Worm (Caenorhabditis elegans) whole organism, mixed stage, embryonic: ENCODE results near the gene B0507.7.

ENCODE experiments used
- M03D4.4 ChIP-seq: sonication (generic microtip); optimal IDR thresholded peaks from 2 replicates; lab custom pipeline; 2017; ENCODE audit warnings: mild to moderate bottlenecking, missing genetic modification characterization, missing compliant biosample characterization
- bed-3 ChIP-seq: fragments of 200-800 bp; sonication (Bioruptor generic); optimal IDR thresholded peaks from 3 replicates; lab custom pipeline; 2018; ENCODE audit warnings: mild to moderate bottlenecking, missing genetic modification characterization, moderate library complexity, missing compliant biosample characterization
- blmp-1 ChIP-seq: fragments of 150-350 bp; optimal IDR thresholded peaks from 2 replicates; lab custom pipeline; 2014; ENCODE audit warnings: missing biosample characterization, missing genetic modification characterization
- ceh-39 ChIP-seq: fragments of 150-350 bp; optimal IDR thresholded peaks from 2 replicates; lab custom pipeline; 2014; ENCODE audit warnings: missing biosample characterization, missing genetic modification characterization
- ceh-43 ChIP-seq: fragments of 200-800 bp; sonication (Bioruptor generic); optimal IDR thresholded peaks from 2 replicates; lab custom pipeline; 2018; ENCODE audit warnings: mild to moderate bottlenecking, missing genetic modification characterization, moderate library complexity, missing compliant biosample characterization
- ceh-83 ChIP-seq: fragments of 200-800 bp; sonication (Bioruptor generic); optimal IDR thresholded peaks from 2 replicates; lab custom pipeline; 2018; ENCODE audit warnings: mild to moderate bottlenecking, missing genetic modification characterization, missing compliant biosample characterization
- ces-1 ChIP-seq: fragments of 150-350 bp; optimal IDR thresholded peaks from 2 replicates; lab custom pipeline; 2014; ENCODE audit warnings: missing biosample characterization, missing genetic modification reagents, missing genetic modification characterization
- cnd-1 ChIP-seq: fragments of 200-800 bp; sonication (Bioruptor generic); optimal IDR thresholded peaks from 2 replicates; lab custom pipeline; 2018; ENCODE audit warnings: mild to moderate bottlenecking, missing genetic modification characterization, missing compliant biosample characterization
- drap-1 ChIP-seq: fragments of 200-800 bp; sonication (Bioruptor generic); optimal IDR thresholded peaks from 3 replicates; lab custom pipeline; 2018; ENCODE audit warnings: mild to moderate bottlenecking, missing genetic modification characterization, missing compliant biosample characterization
- elt-1 ChIP-seq: sonication (generic microtip); optimal IDR thresholded peaks from 2 replicates; lab custom pipeline; 2017; ENCODE audit warnings: missing genetic modification characterization, mild to moderate bottlenecking, missing compliant biosample characterization, antibody characterized with exemption, moderate library complexity, borderline replicate concordance; ENCODE audit not compliant: insufficient read depth
- elt-3 ChIP-seq: fragments of 150-350 bp; optimal IDR thresholded peaks from 2 replicates; lab custom pipeline; 2014; ENCODE audit warnings: missing biosample characterization, missing genetic modification characterization
- flh-1 ChIP-seq: fragments of 200-800 bp; sonication (Bioruptor generic); optimal IDR thresholded peaks from 2 replicates; lab custom pipeline; 2018; ENCODE audit warnings: mild to moderate bottlenecking, missing genetic modification characterization, moderate library complexity, missing compliant biosample characterization
- ham-2 ChIP-seq: fragments of 200-800 bp; sonication (Bioruptor generic); optimal IDR thresholded peaks from 2 replicates; lab custom pipeline; 2018; ENCODE audit warnings: mild to moderate bottlenecking, missing genetic modification characterization, missing compliant biosample characterization
- hlh-1 ChIP-seq: fragments of 150-350 bp; optimal IDR thresholded peaks from 2 replicates; lab custom pipeline; 2014; ENCODE audit warnings: missing biosample characterization, missing genetic modification reagents, missing genetic modification characterization
- lin-13 ChIP-seq: fragments of 150-350 bp; optimal IDR thresholded peaks from 2 replicates; lab custom pipeline; 2014; ENCODE audit warnings: missing biosample characterization, missing genetic modification characterization
- lsy-2 ChIP-seq: fragments of 150-350 bp; optimal IDR thresholded peaks from 2 replicates; lab custom pipeline; 2014; ENCODE audit warnings: missing biosample characterization, missing genetic modification characterization
- mab-5 ChIP-seq: fragments of 150-350 bp; optimal IDR thresholded peaks from 2 replicates; lab custom pipeline; 2014; ENCODE audit warnings: missing biosample characterization, missing genetic modification characterization
- mls-2 ChIP-seq: sonication (generic microtip); optimal IDR thresholded peaks from 2 replicates; lab custom pipeline; 2016; ENCODE audit warnings: mild to moderate bottlenecking, missing genetic modification characterization, moderate library complexity, missing compliant biosample characterization
- nhr-12 ChIP-seq: fragments of 150-350 bp; optimal IDR thresholded peaks from 2 replicates; lab custom pipeline; 2014; ENCODE audit warnings: missing biosample characterization, missing genetic modification characterization
- nhr-2 ChIP-seq: fragments of 150-350 bp; optimal IDR thresholded peaks from 2 replicates; lab custom pipeline; 2014; ENCODE audit warnings: missing biosample characterization, missing genetic modification characterization
- nhr-237 ChIP-seq: fragments of 150-350 bp; optimal IDR thresholded peaks from 2 replicates; lab custom pipeline; 2014; ENCODE audit warnings: missing biosample characterization, missing genetic modification characterization
- nhr-28 ChIP-seq: fragments of 150-350 bp; optimal IDR thresholded peaks from 2 replicates; lab custom pipeline; 2014; ENCODE audit warnings: missing biosample characterization, missing genetic modification characterization
- nhr-76 ChIP-seq: sonication (generic microtip); optimal IDR thresholded peaks from 2 replicates; lab custom pipeline; 2017; ENCODE audit warnings: missing biosample characterization, missing genetic modification characterization
- sem-2 ChIP-seq: fragments of 200-800 bp; sonication (Bioruptor generic); optimal IDR thresholded peaks from 2 replicates; lab custom pipeline; 2018; ENCODE audit warnings: mild to moderate bottlenecking, missing genetic modification characterization, missing compliant biosample characterization
- sptf-1 ChIP-seq: sonication (generic microtip); optimal IDR thresholded peaks from 2 replicates; lab custom pipeline; 2017; ENCODE audit warnings: mild to moderate bottlenecking, missing genetic modification characterization, moderate library complexity, missing compliant biosample characterization
- tbx-8 ChIP-seq: fragments of 200-800 bp; sonication (Bioruptor generic); optimal IDR thresholded peaks from 2 replicates; lab custom pipeline; 2018; ENCODE audit warnings: mild to moderate bottlenecking, missing genetic modification characterization, moderate library complexity, missing compliant biosample characterization
- unc-120 ChIP-seq: sonication (generic microtip); optimal IDR thresholded peaks from 2 replicates; lab custom pipeline; 2017; ENCODE audit warnings: missing genetic modification characterization, missing compliant biosample characterization; ENCODE audit not compliant: poor library complexity, severe bottlenecking
- unc-39 ChIP-seq: fragments of 150-350 bp; optimal IDR thresholded peaks from 2 replicates; lab custom pipeline; 2014; ENCODE audit warnings: missing biosample characterization, missing genetic modification characterization
- unc-62 ChIP-seq: fragments of 150-350 bp; optimal IDR thresholded peaks from 2 replicates; lab custom pipeline; 2014; ENCODE audit warnings: missing biosample characterization, missing genetic modification reagents, missing genetic modification characterization
- zip-8 ChIP-seq: fragments of 150-350 bp; optimal IDR thresholded peaks from 2 replicates; lab custom pipeline; 2014; ENCODE audit warnings: missing biosample characterization, missing genetic modification characterization

Gene B0507.7

ce11 chrV:8776270-8776669, 17.8 kb upstream of the B0507.7 start, which contains the start of gene B0507.1:
B0507.1 (plus strand) TSS chrV:8776570.
- TF ChIP-seq drap-1 (GFP tag; lab: Kevin White, UChicago) (no peak), ceh-83 (GFP tag; lab: Kevin White, UChicago) (no peak), cnd-1 (tag; lab: Kevin White, UChicago) (no peak), unc-120 (tag; lab: Kevin White, UChicago) (no peak), ces-1 (GFP tag; lab: Kevin White, UChicago) (no peak), lin-13 (tag; lab: Kevin White, UChicago) (no peak), nhr-76 (tag; lab: Kevin White, UChicago) (no peak), unc-39 (tag; lab: Kevin White, UChicago) (no peak), lsy-2 (tag; lab: Kevin White, UChicago) (no peak), tbx-8 (no peak), ceh-39 (no peak), blmp-1 (tag; lab: Kevin White, UChicago) (no peak), zip-8 (no peak), mls-2 (no peak), nhr-237 (tag; lab: Kevin White, UChicago) (no peak), hlh-1 (tag; lab: Kevin White, UChicago) (no peak), unc-62 (GFP tag; lab: Kevin White, UChicago) (no peak), ceh-43 (GFP tag; lab: Kevin White, UChicago) (no peak)

- TF ChIP-seq nhr-237 (tag; lab: Kevin White, UChicago) (no peak), drap-1 (GFP tag; lab: Kevin White, UChicago) (no peak), elt-3 (tag; lab: Kevin White, UChicago) (no peak), M03D4.4 (tag; lab: Kevin White, UChicago) (no peak), ces-1 (GFP tag; lab: Kevin White, UChicago) (peak; percentile 51)
These were observed 15.4 kb upstream of the B0507.7 start, which contains the start of gene B0507.2 for ce11 chrV:8773826-8774382. B0507.2 (plus strand) TSS chrV:8774332.

DNA sequence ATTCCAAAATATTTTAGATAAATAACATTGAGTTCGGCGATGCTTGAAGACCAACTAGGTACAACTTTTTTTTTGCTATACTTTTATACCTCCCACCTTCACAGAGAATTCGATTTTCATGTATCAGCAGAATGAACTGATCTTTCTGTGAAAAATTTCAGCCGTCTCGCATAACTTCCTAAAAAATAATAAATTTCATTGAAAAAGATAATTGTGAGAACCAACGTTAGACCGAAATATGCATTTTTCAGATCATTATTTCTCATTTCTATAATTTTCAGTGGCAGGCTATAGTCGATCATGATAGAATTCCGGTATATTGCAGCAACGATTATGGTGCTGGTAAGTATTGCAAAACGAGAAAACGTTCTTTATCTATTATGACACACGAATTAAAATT, 13.1 kb upstream of the B0507.7 start, which contains the start of gene srx-115:
srx-115 (plus strand) TSS at position 301 of the 400 bp plus-strand sequence.
- TF ChIP-seq nhr-12 (tag; lab: Kevin White, UChicago) (no peak), elt-3 (tag; lab: Kevin White, UChicago) (no peak), ceh-39 (no peak), unc-120 (tag; lab: Kevin White, UChicago) (no peak), blmp-1 (tag; lab: Kevin White, UChicago) (no peak), ham-2 (GFP tag; lab: Kevin White, UChicago) (no peak)

- TF ChIP-seq nhr-12 (tag; lab: Kevin White, UChicago), result no peak
- no peak for TF ChIP-seq bed-3
- TF ChIP-seq drap-1 (GFP tag; lab: Kevin White, UChicago), result no peak
- TF ChIP-seq nhr-237 (tag; lab: Kevin White, UChicago), result no peak
- TF ChIP-seq zip-8, result no peak
- no peak for TF ChIP-seq unc-39 (tag; lab: Kevin White, UChicago)
- TF ChIP-seq elt-1 (tag; lab: Kevin White, UChicago), result no peak
- TF ChIP-seq sem-2 (GFP tag; lab: Kevin White, UChicago), result no peak
- no peak for TF ChIP-seq ceh-43 (GFP tag; lab: Kevin White, UChicago)
- TF ChIP-seq lsy-2 (tag; lab: Kevin White, UChicago), result no peak
- no peak for TF ChIP-seq sptf-1 (tag; lab: Kevin White, UChicago)
- TF ChIP-seq nhr-28 (tag; lab: Kevin White, UChicago), result no peak
- no peak for TF ChIP-seq cnd-1 (tag; lab: Kevin White, UChicago)
- TF ChIP-seq ceh-39, result no peak
- no peak for TF ChIP-seq tbx-8
- no peak for TF ChIP-seq mls-2
- TF ChIP-seq ceh-83 (GFP tag; lab: Kevin White, UChicago), result no peak
- no peak for TF ChIP-seq ces-1 (GFP tag; lab: Kevin White, UChicago)
- TF ChIP-seq hlh-1 (tag; lab: Kevin White, UChicago), result no peak
- TF ChIP-seq M03D4.4 (tag; lab: Kevin White, UChicago), result no peak
These were observed 10.6 kb upstream of the B0507.7 start for ce11 chrV:8769154-8769553.

ce11 chrV:8768481-8768959, 10.0 kb upstream of the B0507.7 start, which contains the start of gene B0507.3:
B0507.3 (plus strand) TSS chrV:8768909.
- TF ChIP-seq nhr-76 (tag; lab: Kevin White, UChicago), result no peak
- TF ChIP-seq ceh-83 (GFP tag; lab: Kevin White, UChicago), result no peak
- TF ChIP-seq lin-13 (tag; lab: Kevin White, UChicago), result no peak
- no peak for TF ChIP-seq mab-5 (tag; lab: Kevin White, UChicago)
- TF ChIP-seq nhr-28 (tag; lab: Kevin White, UChicago), result no peak
- no peak for TF ChIP-seq sem-2 (GFP tag; lab: Kevin White, UChicago)
- no peak for TF ChIP-seq ham-2 (GFP tag; lab: Kevin White, UChicago)
- TF ChIP-seq M03D4.4 (tag; lab: Kevin White, UChicago), result no peak
- no peak for TF ChIP-seq flh-1 (GFP tag; lab: Kevin White, UChicago)
- no peak for TF ChIP-seq zip-8
- no peak for TF ChIP-seq ceh-43 (GFP tag; lab: Kevin White, UChicago)
- TF ChIP-seq unc-39 (tag; lab: Kevin White, UChicago), result no peak
- TF ChIP-seq blmp-1 (tag; lab: Kevin White, UChicago), result no peak
- no peak for TF ChIP-seq mls-2
- TF ChIP-seq unc-120 (tag; lab: Kevin White, UChicago), result no peak
- no peak for TF ChIP-seq elt-3 (tag; lab: Kevin White, UChicago)
- no peak for TF ChIP-seq nhr-2 (tag; lab: Kevin White, UChicago)
- TF ChIP-seq, all 35 proteins: peak for 0
